Worm (Caenorhabditis elegans): Measurements from ENCODE around the gene acer-1.
A peak's percentile ranks its signal among the peaks of the same experiment; 100 is the strongest.

The acer-1 gene

ce11 chrII:6937057-6937456 lies 46.9 kb upstream of the acer-1 start:
- no peak for TF ChIP-seq snpc-1.2 (GFP tag; IDR thresholded peaks at IDR 0.05)
- peak; percentile 84 for TF ChIP-seq aha-1 (tag)
- no peak for TF ChIP-seq set-16 (GFP tag; IDR thresholded peaks at IDR 0.05)
- TF ChIP-seq ceh-20 (GFP tag; IDR thresholded peaks at IDR 0.05) = no peak
- TF ChIP-seq unc-62 (GFP tag; optimal IDR thresholded peaks at IDR 0.05 in 1 of 2) = no peak
- TF ChIP-seq unc-62 (tag; optimal IDR thresholded peaks at IDR 0.05) = no peak
- no peak for TF ChIP-seq dmd-6 (GFP tag; IDR thresholded peaks at IDR 0.05)

DNA sequence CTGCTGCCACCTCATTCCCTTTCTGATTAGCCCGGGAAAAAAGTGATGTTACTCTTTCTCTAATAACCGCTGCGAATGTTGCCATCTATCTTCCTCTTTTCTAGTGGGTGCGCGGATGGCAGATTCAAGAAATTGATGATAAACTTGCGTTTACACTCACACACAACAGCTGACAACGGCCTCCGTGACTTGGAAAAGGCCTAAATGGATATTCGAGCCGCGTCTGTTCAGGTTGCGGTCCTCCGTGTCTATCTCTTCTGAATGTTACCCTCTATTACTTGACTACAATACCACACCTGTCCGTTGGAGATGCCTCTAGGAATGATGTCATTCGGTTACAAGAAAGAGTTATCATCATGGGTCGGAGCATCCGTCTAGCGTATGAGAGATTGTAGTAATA lies 46.3 kb upstream of the acer-1 start:
- no peak for TF ChIP-seq sdz-12 (GFP tag; optimal IDR thresholded peaks at IDR 0.05)
- no peak for TF ChIP-seq lin-38 (GFP tag; IDR thresholded peaks at IDR 0.05)
- peak; percentile 65 for TF ChIP-seq pqm-1 (tag; optimal IDR thresholded peaks at IDR 0.05)
- TF ChIP-seq mdt-29 (GFP tag; IDR thresholded peaks at IDR 0.05) = no peak
- TF ChIP-seq ZK546.5 (tag; optimal IDR thresholded peaks at IDR 0.05) = no peak
- TF ChIP-seq nhr-237 (tag; optimal IDR thresholded peaks at IDR 0.05) = no peak
- TF ChIP-seq hmg-1.1 (GFP tag; IDR thresholded peaks at IDR 0.05) = no peak
- TF ChIP-seq dmd-9 (GFP tag; IDR thresholded peaks at IDR 0.05) = no peak
- TF ChIP-seq gei-8 (GFP tag; optimal IDR thresholded peaks at IDR 0.05) = no peak
- peak; percentile 5 for TF ChIP-seq aha-1 (tag)
- no peak for TF ChIP-seq daf-19 (GFP tag; conservative IDR thresholded peaks at IDR 0.05)
- peak in 1 of 2 experiments; percentile 37 for TF ChIP-seq unc-62 (GFP tag; optimal IDR thresholded peaks at IDR 0.05 in 1 of 2)
- no peak for TF ChIP-seq unc-62 (tag; optimal IDR thresholded peaks at IDR 0.05)
- no peak for TF ChIP-seq aly-2 (tag; optimal IDR thresholded peaks at IDR 0.05)
- no peak for TF ChIP-seq F10B5.3 (tag; optimal IDR thresholded peaks at IDR 0.05)
- TF ChIP-seq daf-16 (GFP tag; optimal IDR thresholded peaks at IDR 0.05) = no peak
- no peak for TF ChIP-seq daf-16 (tag; optimal IDR thresholded peaks at IDR 0.05)
- peak; percentile 23 for TF ChIP-seq nhr-28 (tag; optimal IDR thresholded peaks at IDR 0.05)
- no peak for TF ChIP-seq cey-2 (tag; optimal IDR thresholded peaks at IDR 0.05; ENCODE audit: borderline replicate concordance, insufficient read depth)
- no peak for TF ChIP-seq fos-1 (tag; optimal IDR thresholded peaks at IDR 0.05)
- TF ChIP-seq duxl-1 (tag; optimal IDR thresholded peaks at IDR 0.05; ENCODE audit: poor library complexity) = no peak
- TF ChIP-seq mes-2 (tag; optimal IDR thresholded peaks at IDR 0.05; ENCODE audit: poor library complexity, severe bottlenecking) = peak; percentile 14

- no peak for TF ChIP-seq lin-38 (GFP tag; IDR thresholded peaks at IDR 0.05)
- TF ChIP-seq zip-2 (tag; optimal IDR thresholded peaks at IDR 0.05) = no peak
- no peak for TF ChIP-seq lim-7 (GFP tag; IDR thresholded peaks at IDR 0.05)
- no peak for TF ChIP-seq dmd-6 (GFP tag; IDR thresholded peaks at IDR 0.05)
- TF ChIP-seq cey-2 (tag; optimal IDR thresholded peaks at IDR 0.05; ENCODE audit: borderline replicate concordance, insufficient read depth) = no peak
- TF ChIP-seq T26A8.4 (GFP tag; IDR thresholded peaks at IDR 0.05) = no peak
- no peak for TF ChIP-seq unc-62 (GFP tag; optimal IDR thresholded peaks at IDR 0.05 in 1 of 2)
- TF ChIP-seq unc-62 (tag; optimal IDR thresholded peaks at IDR 0.05) = no peak
- TF ChIP-seq ceh-32 (tag; optimal IDR thresholded peaks at IDR 0.05; ENCODE audit: poor library complexity) = no peak
- no peak for TF ChIP-seq F26F4.8 (GFP tag; conservative IDR thresholded peaks at IDR 0.05)
- no peak for TF ChIP-seq ctbp-1 (GFP tag; IDR thresholded peaks at IDR 0.05)
- TF ChIP-seq snpc-1.2 (GFP tag; IDR thresholded peaks at IDR 0.05) = no peak
- TF ChIP-seq ceh-82 (tag; optimal IDR thresholded peaks at IDR 0.05) = no peak
- TF ChIP-seq mdl-1 (tag; optimal IDR thresholded peaks at IDR 0.05) = no peak
These were observed 45.8 kb upstream of the acer-1 start for ce11 chrII:6935975-6936374.

DNA sequence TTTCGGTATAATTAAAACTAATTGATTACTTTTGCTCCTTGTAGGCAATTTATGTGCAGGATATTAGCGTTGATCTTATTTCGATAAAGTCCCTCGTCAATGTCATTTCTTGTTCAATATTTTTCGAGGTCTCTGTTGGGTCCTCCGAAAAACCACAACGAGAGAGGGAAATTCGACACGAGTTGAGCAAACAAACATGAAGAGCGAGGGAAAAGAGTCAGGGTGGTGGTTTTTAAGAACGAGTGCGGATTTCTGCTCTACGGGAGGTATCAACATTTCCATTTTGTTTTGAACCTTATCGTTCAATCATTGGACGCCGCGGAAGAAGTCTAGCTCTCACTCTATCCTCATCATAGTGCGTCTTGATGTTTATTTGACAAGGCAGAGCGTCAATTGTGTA lies 44.5 kb upstream of the acer-1 start:
- peak; percentile 54 for TF ChIP-seq ceh-28 (tag; optimal IDR thresholded peaks at IDR 0.05)
- peak in 1 of 2 experiments; percentile 8 for TF ChIP-seq daf-16 (GFP tag; optimal IDR thresholded peaks at IDR 0.05)
- no peak for TF ChIP-seq daf-16 (tag; optimal IDR thresholded peaks at IDR 0.05)
- no peak for TF ChIP-seq php-3 (GFP tag; IDR thresholded peaks at IDR 0.05)

All from whole organism, L4 larva.